Fruit fly (Drosophila melanogaster): ENCODE results near the gene Sys1.

The Sys1 gene

dm6 chr3R:8664699-8665340 is 12.2 kb downstream of the Sys1 start:
- TF ChIP-seq Sp1 (GFP tag; optimal IDR thresholded peaks at IDR 0.05) (no peak), Jra (GFP tag; optimal IDR thresholded peaks at IDR 0.05) (no peak), tai (GFP tag; optimal IDR thresholded peaks at IDR 0.05) (no peak), usp (GFP tag; optimal IDR thresholded peaks at IDR 0.05) (no peak), HLH106 (tag; optimal IDR thresholded peaks at IDR 0.05) (no peak), woc (GFP tag; optimal IDR thresholded peaks at IDR 0.05) (no peak)

DNA sequence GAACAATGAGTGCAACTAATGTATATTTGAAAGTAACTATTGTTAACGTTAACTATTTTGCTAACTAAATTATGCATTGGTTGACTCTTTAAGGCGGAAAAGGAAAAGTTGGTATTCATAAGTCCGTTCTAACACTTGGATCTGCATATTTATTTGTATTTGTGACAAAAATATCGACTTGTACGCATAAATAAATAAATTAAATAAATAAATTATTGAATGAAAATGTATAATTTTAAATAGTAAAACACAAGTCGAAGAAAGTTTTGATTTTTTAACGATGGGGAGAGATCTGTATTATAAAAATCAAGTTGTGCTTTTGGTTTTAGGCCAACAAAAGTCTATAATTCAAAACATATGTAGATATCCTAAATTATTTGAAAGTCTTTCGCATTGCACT is 14.9 kb downstream of the Sys1 start, which contains the start of gene CG8036:
Gene CG8036, plus strand, starts transcription at position 301 of the 400 bp plus-strand sequence.
- TF ChIP-seq rgr (GFP tag; optimal IDR thresholded peaks at IDR 0.05), result no peak
- TF ChIP-seq woc (GFP tag; optimal IDR thresholded peaks at IDR 0.05), result no peak
- TF ChIP-seq ey (GFP tag; optimal IDR thresholded peaks at IDR 0.05), result no peak
- TF ChIP-seq sage (GFP tag; optimal IDR thresholded peaks at IDR 0.05), result no peak
- no peak for TF ChIP-seq fru (GFP tag; optimal IDR thresholded peaks at IDR 0.05)
- no peak for TF ChIP-seq psq (GFP tag; optimal IDR thresholded peaks at IDR 0.05)
- TF ChIP-seq sv (GFP tag; optimal IDR thresholded peaks at IDR 0.05), result no peak
- TF ChIP-seq pan (optimal IDR thresholded peaks at IDR 0.05), result no peak
- no peak for TF ChIP-seq Hr83 (GFP tag; optimal IDR thresholded peaks at IDR 0.05; ENCODE audit: poor library complexity, severe bottlenecking)
- no peak for TF ChIP-seq h (GFP tag; optimal IDR thresholded peaks at IDR 0.05)
- no peak for TF ChIP-seq lola (GFP tag; optimal IDR thresholded peaks at IDR 0.05)
- TF ChIP-seq dmrt93B (GFP tag; optimal IDR thresholded peaks at IDR 0.05), result no peak

- no peak for TF ChIP-seq CG32264 (GFP tag; optimal IDR thresholded peaks at IDR 0.05)
- peak in 1 of 2 experiments; percentile 4 for TF ChIP-seq dl (GFP tag; optimal IDR thresholded peaks at IDR 0.05; ENCODE audit: insufficient read depth in 1 of 2, partially characterized antibody in 2 of 2)
These were observed 15.6 kb downstream of the Sys1 start for dm6 chr3R:8668024-8668856.

DNA sequence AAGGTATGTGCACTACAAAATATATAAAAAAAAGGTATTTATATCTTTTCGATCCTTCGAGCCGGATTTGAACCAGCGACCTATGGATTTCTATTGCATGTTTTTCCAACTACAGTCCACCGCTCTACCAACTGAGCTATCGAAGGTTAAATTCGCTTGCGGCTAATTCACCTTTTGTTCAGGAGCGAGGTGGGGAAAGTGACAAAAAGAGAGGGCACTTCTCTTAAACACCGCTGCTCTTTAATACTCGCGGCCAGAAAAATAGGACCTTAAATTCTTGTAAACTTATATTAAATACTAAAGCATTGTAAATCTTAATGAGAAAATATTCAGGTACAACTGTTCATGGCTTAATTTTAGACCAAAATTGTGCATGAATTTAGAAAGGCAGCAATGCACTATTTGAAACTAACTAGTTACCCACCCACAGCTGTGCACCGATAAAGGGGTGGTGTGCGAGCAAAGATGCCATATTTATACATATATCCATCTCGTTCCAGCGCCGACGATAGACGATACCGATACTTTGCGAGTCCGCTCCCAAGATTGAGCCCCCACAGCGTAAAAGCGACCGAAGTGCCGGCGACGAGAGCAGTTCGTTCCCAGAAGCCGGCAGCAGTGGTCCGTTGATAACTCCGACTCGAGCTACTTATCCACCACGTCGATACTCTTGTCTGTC is 16.5 kb downstream of the Sys1 start:
- TF ChIP-seq CG9705 (GFP tag; optimal IDR thresholded peaks at IDR 0.05), result peak; percentile 92
- TF ChIP-seq sv (GFP tag; optimal IDR thresholded peaks at IDR 0.05), result peak; percentile 96
- TF ChIP-seq dmrt93B (GFP tag; optimal IDR thresholded peaks at IDR 0.05), result peak; percentile 89
- TF ChIP-seq psq (GFP tag; optimal IDR thresholded peaks at IDR 0.05), result peak; percentile 94
- no peak for TF ChIP-seq Vsx2 (GFP tag; optimal IDR thresholded peaks at IDR 0.05; ENCODE audit: partially characterized antibody)
- TF ChIP-seq Hr83 (GFP tag; optimal IDR thresholded peaks at IDR 0.05; ENCODE audit: poor library complexity, severe bottlenecking), result peak; percentile 10
- peak; percentile 99 for TF ChIP-seq OdsH (GFP tag; optimal IDR thresholded peaks at IDR 0.05)
- peak; percentile 98 for TF ChIP-seq br (GFP tag; optimal IDR thresholded peaks at IDR 0.05)
- TF ChIP-seq dl (GFP tag; optimal IDR thresholded peaks at IDR 0.05; ENCODE audit: insufficient read depth in 1 of 2, partially characterized antibody in 2 of 2), result peak in 1 of 2 experiments; percentile 16
- TF ChIP-seq woc (GFP tag; optimal IDR thresholded peaks at IDR 0.05), result peak; percentile 98
- peak; percentile 98 for TF ChIP-seq ey (GFP tag; optimal IDR thresholded peaks at IDR 0.05)
- peak; percentile 90 for TF ChIP-seq Mio (GFP tag; optimal IDR thresholded peaks at IDR 0.05)
- peak; percentile 93 for TF ChIP-seq CG32264 (GFP tag; optimal IDR thresholded peaks at IDR 0.05)
- no peak for TF ChIP-seq Dfd (GFP tag; optimal IDR thresholded peaks at IDR 0.05)
- TF ChIP-seq h (GFP tag; optimal IDR thresholded peaks at IDR 0.05), result peak; percentile 99
- no peak for TF ChIP-seq Abd-B (GFP tag; optimal IDR thresholded peaks at IDR 0.05)
- peak; percentile 97 for TF ChIP-seq Hnf4 (GFP tag; optimal IDR thresholded peaks at IDR 0.05)
- TF ChIP-seq GATAd (GFP tag; optimal IDR thresholded peaks at IDR 0.05), result no peak
- TF ChIP-seq Myc (optimal IDR thresholded peaks at IDR 0.05), result peak; percentile 17
- peak; percentile 80 for TF ChIP-seq Dif (GFP tag; optimal IDR thresholded peaks at IDR 0.05; ENCODE audit: partially characterized antibody)
- peak; percentile 95 for TF ChIP-seq Jra (GFP tag; optimal IDR thresholded peaks at IDR 0.05)
- TF ChIP-seq sage (GFP tag; optimal IDR thresholded peaks at IDR 0.05), result peak; percentile 95
- TF ChIP-seq Sp1 (GFP tag; optimal IDR thresholded peaks at IDR 0.05), result peak; percentile 97
- TF ChIP-seq pan (optimal IDR thresholded peaks at IDR 0.05), result no peak
- no peak for TF ChIP-seq tai (GFP tag; optimal IDR thresholded peaks at IDR 0.05)
- no peak for TF ChIP-seq usp (GFP tag; optimal IDR thresholded peaks at IDR 0.05)
- peak; percentile 98 for TF ChIP-seq rgr (GFP tag; optimal IDR thresholded peaks at IDR 0.05)
- TF ChIP-seq CrebA (GFP tag; optimal IDR thresholded peaks at IDR 0.05; ENCODE audit: borderline replicate concordance), result peak; percentile 96
- peak; percentile 96 for TF ChIP-seq brk (GFP tag; optimal IDR thresholded peaks at IDR 0.05)
- TF ChIP-seq Hr78 (GFP tag; optimal IDR thresholded peaks at IDR 0.05), result no peak
- TF ChIP-seq lola (GFP tag; optimal IDR thresholded peaks at IDR 0.05), result no peak
- TF ChIP-seq HLH106 (tag; optimal IDR thresholded peaks at IDR 0.05), result peak; percentile 96
- TF ChIP-seq foxo (GFP tag; optimal IDR thresholded peaks at IDR 0.05), result peak; percentile 92 to 99
- TF ChIP-seq jim (GFP tag; optimal IDR thresholded peaks at IDR 0.05), result no peak
- TF ChIP-seq fru (GFP tag; optimal IDR thresholded peaks at IDR 0.05), result peak; percentile 98
- peak; percentile 85 for TF ChIP-seq dsf (GFP tag; optimal IDR thresholded peaks at IDR 0.05; ENCODE audit: borderline replicate concordance)
- TF ChIP-seq N (GFP tag; optimal IDR thresholded peaks at IDR 0.05), result no peak
